Worm (Caenorhabditis elegans) whole organism, L1 larva: ENCODE results near the gene bath-19.

Source experiments
- C16A3.4 ChIP-seq: fragments of 150-350 bp; optimal IDR thresholded peaks from 2 replicates; lab custom pipeline; 2014; ENCODE audit warnings: missing biosample characterization, missing genetic modification characterization
- F16B12.6 ChIP-seq: fragments of 150-350 bp; optimal IDR thresholded peaks from 2 replicates; lab custom pipeline; 2014; ENCODE audit warnings: missing biosample characterization, missing genetic modification characterization
- aha-1 ChIP-seq: fragments of 150-350 bp; optimal IDR thresholded peaks from 2 replicates; lab custom pipeline; 2014; ENCODE audit warnings: missing biosample characterization, missing genetic modification characterization
- alr-1 ChIP-seq: fragments of 200-800 bp; sonication (Bioruptor generic); optimal IDR thresholded peaks from 2 replicates; lab custom pipeline; 2018; ENCODE audit warnings: borderline replicate concordance, mild to moderate bottlenecking, missing genetic modification characterization, missing compliant biosample characterization
- blmp-1 ChIP-seq: fragments of 150-350 bp; optimal IDR thresholded peaks from 2 replicates; lab custom pipeline; 2014; ENCODE audit warnings: missing biosample characterization, missing genetic modification characterization
- ceh-8 ChIP-seq: fragments of 200-800 bp; sonication (Bioruptor generic); optimal IDR thresholded peaks from 2 replicates; lab custom pipeline; 2018; ENCODE audit warnings: mild to moderate bottlenecking, missing genetic modification characterization, moderate library complexity, missing compliant biosample characterization
- ceh-82 ChIP-seq, 3 experiments: fragments of 150-350 bp in 1 of 3; sonication (generic microtip) in 2 of 3; optimal IDR thresholded peaks; 2 replicates each; lab custom pipeline; 2014 to 2017; ENCODE audit warnings: missing biosample characterization in 3 of 3, missing genetic modification characterization in 3 of 3
- ceh-90 ChIP-seq: sonication (generic microtip); optimal IDR thresholded peaks from 2 replicates; lab custom pipeline; 2016; ENCODE audit warnings: missing genetic modification characterization, missing compliant biosample characterization
- dpl-1 ChIP-seq, 3 experiments: fragments of 150-350 bp in 2 of 3; sonication (generic microtip) in 1 of 3; optimal IDR thresholded peaks; 2 replicates each; lab custom pipeline; 2014 to 2017; ENCODE audit warnings: missing biosample characterization in 3 of 3, missing genetic modification characterization in 3 of 3, missing genetic modification reagents in 3 of 3
- efl-1 ChIP-seq, 4 experiments: fragments of 150-350 bp; optimal IDR thresholded peaks in 3 of 4; peaks in 1 of 4; 1 replicate in 1 of 4; 2 replicates in 3 of 4; lab custom pipeline; 2014; ENCODE audit warnings: missing biosample characterization in 2 of 4, missing genetic modification characterization in 2 of 4, missing genetic modification reagents in 2 of 4
- efl-3 ChIP-seq: fragments of 200-800 bp; sonication (Bioruptor generic); optimal IDR thresholded peaks from 2 replicates; lab custom pipeline; 2018; ENCODE audit warnings: mild to moderate bottlenecking, missing genetic modification characterization, missing compliant biosample characterization
- elt-2 ChIP-seq: sonication (generic microtip); optimal IDR thresholded peaks from 2 replicates; lab custom pipeline; 2016; ENCODE audit warnings: missing genetic modification characterization, mild to moderate bottlenecking, inconsistent platforms, missing compliant biosample characterization, missing genetic modification reagents
- fkh-4 ChIP-seq: sonication (generic microtip); optimal IDR thresholded peaks from 2 replicates; lab custom pipeline; 2016; ENCODE audit warnings: missing compliant biosample characterization, missing genetic modification characterization, borderline replicate concordance
- fkh-8 ChIP-seq: sonication (generic microtip); optimal IDR thresholded peaks from 2 replicates; lab custom pipeline; 2016; ENCODE audit warnings: mild to moderate bottlenecking, missing genetic modification characterization, missing compliant biosample characterization
- hlh-17 ChIP-seq: fragments of 200-800 bp; sonication (Bioruptor generic); optimal IDR thresholded peaks from 2 replicates; lab custom pipeline; 2018; ENCODE audit warnings: missing genetic modification characterization, mild to moderate bottlenecking, missing compliant biosample characterization, moderate library complexity, borderline replicate concordance
- hpl-2 ChIP-seq: fragments of 150-350 bp; optimal IDR thresholded peaks from 2 replicates; lab custom pipeline; 2014; ENCODE audit warnings: missing biosample characterization, missing genetic modification reagents, missing genetic modification characterization
- isw-1 ChIP-seq: fragments of 200-800 bp; sonication (Bioruptor generic); IDR thresholded peaks from 2 replicates; pipeline ENCODE4 v1.3.6; 2022; ENCODE audit warnings: missing genetic modification characterization, missing compliant biosample characterization
- jun-1 ChIP-seq: fragments of 150-350 bp; optimal IDR thresholded peaks from 2 replicates; lab custom pipeline; 2014; ENCODE audit warnings: missing biosample characterization, missing genetic modification reagents, missing genetic modification characterization
- lin-13 ChIP-seq: fragments of 150-350 bp; optimal IDR thresholded peaks from 2 replicates; lab custom pipeline; 2014; ENCODE audit warnings: missing biosample characterization, missing genetic modification reagents, missing genetic modification characterization
- lin-15B ChIP-seq: fragments of 150-350 bp; sonication (generic microtip); optimal IDR thresholded peaks from 3 replicates; lab custom pipeline; 2014; ENCODE audit warnings: missing biosample characterization, missing genetic modification characterization
- lin-35 ChIP-seq, 2 experiments: fragments of 150-350 bp; optimal IDR thresholded peaks; 2 replicates each; lab custom pipeline; 2014; ENCODE audit warnings: missing biosample characterization in 2 of 2, missing genetic modification characterization in 2 of 2, missing genetic modification reagents in 2 of 2
- lin-39 ChIP-seq: fragments of 150-350 bp; optimal IDR thresholded peaks from 2 replicates; lab custom pipeline; 2014; ENCODE audit warnings: missing biosample characterization, missing genetic modification reagents, missing genetic modification characterization
- lsy-2 ChIP-seq, 2 experiments: fragments of 150-350 bp; optimal IDR thresholded peaks; 2 replicates each; lab custom pipeline; 2014; ENCODE audit warnings: missing biosample characterization in 2 of 2, missing genetic modification characterization in 2 of 2
- mab-9 ChIP-seq: fragments of 200-800 bp; sonication (Bioruptor generic); IDR thresholded peaks from 2 replicates; pipeline ENCODE4 v1.3.6; 2022; ENCODE audit warnings: missing genetic modification reagents, missing genetic modification characterization, missing compliant biosample characterization
- mdl-1 ChIP-seq, 2 experiments: fragments of 150-350 bp; optimal IDR thresholded peaks; 2 replicates each; lab custom pipeline; 2014 to 2017; ENCODE audit warnings: missing biosample characterization in 2 of 2, missing genetic modification characterization in 2 of 2, inconsistent platforms in 1 of 2
- mep-1 ChIP-seq: fragments of 150-350 bp; optimal IDR thresholded peaks from 2 replicates; lab custom pipeline; 2014; ENCODE audit warnings: missing biosample characterization, missing genetic modification characterization
- nhr-11 ChIP-seq: fragments of 150-350 bp; optimal IDR thresholded peaks from 2 replicates; lab custom pipeline; 2014; ENCODE audit warnings: missing biosample characterization, missing genetic modification characterization
- nhr-12 ChIP-seq: sonication (generic microtip); optimal IDR thresholded peaks from 2 replicates; lab custom pipeline; 2017; ENCODE audit warnings: missing biosample characterization, missing genetic modification characterization
- nhr-19 ChIP-seq: fragments of 200-800 bp; sonication (Bioruptor generic); conservative IDR thresholded peaks from 2 replicates; pipeline ENCODE4 v1.3.6; 2022; ENCODE audit warnings: missing genetic modification characterization, missing compliant biosample characterization
- nhr-71 ChIP-seq: sonication (generic microtip); optimal IDR thresholded peaks from 2 replicates; lab custom pipeline; 2016; ENCODE audit warnings: mild to moderate bottlenecking, missing genetic modification characterization, moderate library complexity, missing compliant biosample characterization
- nhr-85 ChIP-seq: sonication (generic microtip); peaks from one replicate; lab custom pipeline; 2016; ENCODE audit warnings: missing genetic modification characterization, inconsistent platforms, missing compliant biosample characterization
- pqm-1 ChIP-seq: sonication (generic microtip); optimal IDR thresholded peaks from 3 replicates; lab custom pipeline; 2017; ENCODE audit warnings: missing biosample characterization, missing genetic modification characterization
- rnt-1 ChIP-seq: sonication (generic microtip); optimal IDR thresholded peaks from 2 replicates; lab custom pipeline; 2016; ENCODE audit warnings: mild to moderate bottlenecking, missing genetic modification characterization, moderate library complexity, missing compliant biosample characterization
- skn-1 ChIP-seq: fragments of 150-350 bp; optimal IDR thresholded peaks from 2 replicates; lab custom pipeline; 2014; ENCODE audit warnings: missing biosample characterization, missing genetic modification characterization
- snpc-4 ChIP-seq: fragments of 150-350 bp; optimal IDR thresholded peaks from 2 replicates; lab custom pipeline; 2014; ENCODE audit warnings: missing biosample characterization, missing genetic modification characterization
- snu-23 ChIP-seq: sonication (generic microtip); optimal IDR thresholded peaks from 2 replicates; lab custom pipeline; 2016; ENCODE audit warnings: missing genetic modification characterization, missing compliant biosample characterization
- swsn-7 ChIP-seq: sonication (generic microtip); optimal IDR thresholded peaks from 2 replicates; lab custom pipeline; 2016; ENCODE audit warnings: missing genetic modification characterization, missing compliant biosample characterization
- unc-130 ChIP-seq: fragments of 150-350 bp; optimal IDR thresholded peaks from 2 replicates; lab custom pipeline; 2017; ENCODE audit warnings: missing biosample characterization, missing genetic modification characterization, inconsistent platforms
- unc-86 ChIP-seq: sonication (generic microtip); optimal IDR thresholded peaks from 2 replicates; lab custom pipeline; 2016; ENCODE audit warnings: missing genetic modification characterization, missing compliant biosample characterization
- vab-15 ChIP-seq: sonication (generic microtip); optimal IDR thresholded peaks from 2 replicates; lab custom pipeline; 2017; ENCODE audit warnings: missing genotype, mild to moderate bottlenecking, missing genetic modification characterization, missing compliant biosample characterization
- xbp-1 ChIP-seq: sonication (generic microtip); optimal IDR thresholded peaks from 2 replicates; lab custom pipeline; 2016; ENCODE audit warnings: missing genetic modification characterization, missing compliant biosample characterization

The bath-19 gene

ce11 chrII:2058985-2059384 is 19.8 kb upstream of the bath-19 start, which contains the start of gene F07E5.5:
Gene F07E5.5 (minus strand): TSS chrII:2059070.
- TF ChIP-seq mep-1 (tag; lab: Kevin White, UChicago) (peak; percentile 77), dpl-1 (GFP tag; optimal IDR thresholded peaks at IDR 0.05; lab: Kevin White, UChicago) (peak; percentile 54 to 78 (median 74)), elt-2 (tag; lab: Kevin White, UChicago) (peak; percentile 28), unc-130 (tag; lab: Kevin White, UChicago) (peak; percentile 79), fkh-8 (tag; lab: Kevin White, UChicago) (peak; percentile 43), skn-1 (tag; lab: Kevin White, UChicago) (peak; percentile 55), blmp-1 (peak; percentile 13), ceh-8 (GFP tag; lab: Kevin White, UChicago) (no peak), mdl-1 (tag; optimal IDR thresholded peaks at IDR 0.05; lab: Kevin White, UChicago) (peak in 1 of 2 experiments; percentile 14), nhr-11 (tag; lab: Kevin White, UChicago) (peak; percentile 14), rnt-1 (tag; lab: Kevin White, UChicago) (no peak), hpl-2 (GFP tag; lab: Kevin White, UChicago) (no peak), F16B12.6 (tag; lab: Kevin White, UChicago) (peak; percentile 91), ceh-90 (tag; lab: Kevin White, UChicago) (no peak), ceh-82 (tag; optimal IDR thresholded peaks at IDR 0.05; lab: Kevin White, UChicago) (peak; percentile 19 to 66 (median 64)), lin-35 (GFP tag; optimal IDR thresholded peaks at IDR 0.05; lab: Kevin White, UChicago) (peak; percentile 61 to 77), fkh-4 (tag; lab: Kevin White, UChicago) (no peak), mab-9 (no peak), unc-86 (tag; lab: Kevin White, UChicago) (peak; percentile 10), aha-1 (no peak), pqm-1 (no peak), isw-1 (GFP tag; lab: Robert Waterston, UW) (peak; percentile 25), lsy-2 (tag; optimal IDR thresholded peaks at IDR 0.05; lab: Kevin White, UChicago) (peak; percentile 96 to 98), snpc-4 (tag; lab: Kevin White, UChicago) (peak; percentile 23), efl-1 (optimal IDR thresholded peaks at IDR 0.05; lab: Kevin White, UChicago) (peak; percentile 75 to 78), efl-1 (GFP tag; optimal IDR thresholded peaks at IDR 0.05 in 1 of 2; lab: Kevin White, UChicago) (peak; percentile 75 to 97), vab-15 (tag; lab: Kevin White, UChicago) (peak; percentile 27), xbp-1 (peak; percentile 45), nhr-71 (tag; lab: Kevin White, UChicago) (no peak), snu-23 (GFP tag; lab: Kevin White, UChicago) (no peak), alr-1 (tag; lab: Kevin White, UChicago) (no peak), lin-13 (GFP tag; lab: Kevin White, UChicago) (peak; percentile 4), nhr-12 (tag; lab: Kevin White, UChicago) (no peak), nhr-85 (peak; percentile 68), nhr-19 (peak; percentile 49), hlh-17 (GFP tag; lab: Kevin White, UChicago) (no peak), efl-3 (GFP tag; lab: Kevin White, UChicago) (no peak), swsn-7 (tag; lab: Kevin White, UChicago) (peak; percentile 51), lin-39 (peak; percentile 5), lin-15B (tag; lab: Kevin White, UChicago) (peak; percentile 41), C16A3.4 (peak; percentile 46)
- TF ChIP-seq, all 84 proteins: peak for 26

DNA sequence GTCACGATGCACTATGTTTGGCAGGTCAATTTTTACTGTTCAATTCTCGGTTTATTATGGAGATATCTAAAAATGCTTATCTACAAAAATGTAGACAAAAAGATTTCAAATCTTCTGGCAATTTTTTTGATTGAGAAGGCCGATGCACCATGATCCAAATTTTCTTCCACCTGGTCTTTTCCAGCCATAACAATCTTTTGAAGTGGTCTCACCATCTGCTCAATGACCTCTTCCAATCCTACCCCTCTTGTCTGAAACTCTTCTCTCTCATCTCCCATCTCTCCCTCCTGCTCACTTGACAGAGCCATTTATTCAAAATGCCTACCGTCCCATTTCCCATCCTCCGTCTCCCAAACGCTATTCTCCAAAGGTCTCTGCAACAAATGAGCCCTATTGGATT is 12.2 kb upstream of the bath-19 start, which contains the start of gene fbxb-35:
TSS of gene fbxb-35 (plus strand) at position 301 of the 400 bp plus-strand sequence.
- TF ChIP-seq jun-1 = no peak
- TF ChIP-seq efl-1 (optimal IDR thresholded peaks at IDR 0.05; lab: Kevin White, UChicago) = no peak
- TF ChIP-seq efl-1 (GFP tag; optimal IDR thresholded peaks at IDR 0.05 in 1 of 2; lab: Kevin White, UChicago) = peak in 1 of 2 experiments; percentile 77
